Fruit fly (Drosophila melanogaster) whole organism, embryonic: ENCODE measurements around the gene CG10376.

Source experiments
- Bdp1 ChIP-seq: fragments of 200-800 bp; sonication (Bioruptor generic); optimal IDR thresholded peaks from 3 replicates; lab custom pipeline; 2016; ENCODE audit warnings: missing biosample characterization, missing genetic modification characterization
- BtbVII ChIP-seq: fragments of 200-800 bp; sonication (Bioruptor generic); optimal IDR thresholded peaks from 3 replicates; lab custom pipeline; 2017; ENCODE audit warnings: missing biosample characterization, mild to moderate bottlenecking, missing genetic modification characterization
- CG10959 ChIP-seq: fragments of 200-800 bp; sonication (Bioruptor generic); IDR thresholded peaks from 2 replicates; pipeline ENCODE4 v1.3.6; 2022; ENCODE audit warnings: missing biosample characterization, missing genetic modification characterization
- CG11093 ChIP-seq: fragments of 200-800 bp; sonication (Bioruptor generic); IDR thresholded peaks from 3 replicates; pipeline ENCODE4 v1.3.6; 2022; ENCODE audit warnings: missing biosample characterization, missing genetic modification characterization
- CG11247 ChIP-seq: fragments of 200-800 bp; sonication (Bioruptor generic); IDR thresholded peaks from 2 replicates; pipeline ENCODE4 v1.3.6; 2022; ENCODE audit warnings: missing biosample characterization, missing genetic modification characterization
- CG12155 ChIP-seq: fragments of 200-800 bp; sonication (Bioruptor generic); optimal IDR thresholded peaks from 3 replicates; lab custom pipeline; 2016; ENCODE audit warnings: missing biosample characterization, missing genetic modification characterization
- CG12744 ChIP-seq: fragments of 200-800 bp; sonication (Bioruptor generic); optimal IDR thresholded peaks from 2 replicates; lab custom pipeline; 2016; ENCODE audit warnings: missing biosample characterization, missing genetic modification characterization
- CG14050 ChIP-seq: fragments of 200-800 bp; sonication (Bioruptor generic); IDR thresholded peaks from 3 replicates; pipeline ENCODE4 v1.3.6; 2022; ENCODE audit warnings: missing biosample characterization, missing genetic modification characterization
- CG1529 ChIP-seq: fragments of 200-800 bp; sonication (Bioruptor generic); optimal IDR thresholded peaks from 3 replicates; lab custom pipeline; 2018; ENCODE audit warnings: missing biosample characterization, missing genetic modification characterization
- CG16815 ChIP-seq: fragments of 200-800 bp; sonication (Bioruptor generic); optimal IDR thresholded peaks from 3 replicates; lab custom pipeline; 2017; ENCODE audit warnings: missing biosample characterization, mild to moderate bottlenecking, missing genetic modification characterization
- CG18262 ChIP-seq: fragments of 200-800 bp; optimal IDR thresholded peaks from 3 replicates; lab custom pipeline; 2019; ENCODE audit warnings: missing biosample characterization, mild to moderate bottlenecking, missing genetic modification characterization, moderate library complexity
- CG2116 ChIP-seq: fragments of 200-800 bp; sonication (Bioruptor generic); optimal IDR thresholded peaks from 3 replicates; lab custom pipeline; 2018; ENCODE audit warnings: missing biosample characterization, mild to moderate bottlenecking, missing genetic modification characterization
- CG2199 ChIP-seq: fragments of 200-800 bp; sonication (Bioruptor generic); IDR thresholded peaks from 3 replicates; pipeline ENCODE4 v1.3.6; 2022; ENCODE audit warnings: missing biosample characterization, missing genetic modification characterization
- CG3726 ChIP-seq: fragments of 200-800 bp; sonication (Bioruptor generic); IDR thresholded peaks from 3 replicates; pipeline ENCODE4, ENCODE4 v1.3.6; 2022; ENCODE audit warnings: missing biosample characterization, missing genetic modification characterization
- CG4282 ChIP-seq: fragments of 200-800 bp; sonication (Bioruptor generic); optimal IDR thresholded peaks from 2 replicates; lab custom pipeline; 2016; ENCODE audit warnings: missing biosample characterization, missing genetic modification characterization
- CG4424 ChIP-seq: fragments of 200-800 bp; sonication (Bioruptor generic); optimal IDR thresholded peaks from 3 replicates; lab custom pipeline; 2016; ENCODE audit warnings: missing biosample characterization, missing genetic modification characterization
- CG7839 ChIP-seq: fragments of 200-800 bp; sonication (Bioruptor generic); optimal IDR thresholded peaks from 3 replicates; lab custom pipeline; 2018; ENCODE audit warnings: missing biosample characterization, mild to moderate bottlenecking, missing genetic modification characterization, moderate library complexity
- CG8089 ChIP-seq: fragments of 200-800 bp; sonication (Bioruptor generic); optimal IDR thresholded peaks from 3 replicates; lab custom pipeline; 2016; ENCODE audit warnings: missing biosample characterization, missing genetic modification characterization
- CG9727 ChIP-seq: fragments of 200-800 bp; sonication (Bioruptor generic); optimal IDR thresholded peaks from 3 replicates; lab custom pipeline; 2017; ENCODE audit warnings: missing biosample characterization, mild to moderate bottlenecking, missing genetic modification characterization
- CTCF ChIP-seq: fragments of 200-800 bp; sonication (Bioruptor generic); optimal IDR thresholded peaks from 2 replicates; lab custom pipeline; 2017; ENCODE audit warnings: missing biosample characterization, mild to moderate bottlenecking, missing genetic modification characterization, moderate library complexity
- CkIIα-i1 ChIP-seq: fragments of 200-800 bp; sonication (Bioruptor generic); IDR thresholded peaks from 2 replicates; pipeline ENCODE4 v1.3.6; 2022; ENCODE audit warnings: missing biosample characterization, missing genetic modification characterization
- Dref ChIP-seq: fragments of 200-800 bp; sonication (Bioruptor generic); IDR thresholded peaks from 2 replicates; pipeline ENCODE4 v1.3.6; 2022; ENCODE audit warnings: missing biosample characterization, missing genetic modification characterization
- Hey ChIP-seq: fragments of 200-800 bp; sonication (Bioruptor generic); optimal IDR thresholded peaks from 3 replicates; lab custom pipeline; 2018; ENCODE audit warnings: missing biosample characterization, mild to moderate bottlenecking, missing genetic modification characterization
- MBD-R2 ChIP-seq: fragments of 200-800 bp; sonication (Bioruptor generic); IDR thresholded peaks from 2 replicates; pipeline ENCODE4 v1.3.6; 2022; ENCODE audit warnings: missing biosample characterization, missing genetic modification characterization
- Ptx1 ChIP-seq: fragments of 200-800 bp; sonication (Bioruptor generic); IDR thresholded peaks from 2 replicates; pipeline ENCODE4 v1.3.6; 2022; ENCODE audit warnings: missing biosample characterization, missing genetic modification characterization
- Six4 ChIP-seq: fragments of 200-800 bp; sonication (Bioruptor generic); optimal IDR thresholded peaks from 2 replicates; lab custom pipeline; 2016; ENCODE audit warnings: missing biosample characterization, missing genetic modification characterization
- Vsx1 ChIP-seq: fragments of 200-800 bp; sonication (Bioruptor generic); optimal IDR thresholded peaks from 2 replicates; lab custom pipeline; 2017; ENCODE audit warnings: missing biosample characterization, mild to moderate bottlenecking, missing genetic modification characterization, missing genetic modification reagents
- Xbp1 ChIP-seq: fragments of 200-800 bp; sonication (Bioruptor generic); optimal IDR thresholded peaks from 3 replicates; lab custom pipeline; 2016; ENCODE audit warnings: missing biosample characterization, mild to moderate bottlenecking, missing genetic modification characterization
- bab2 ChIP-seq: fragments of 200-800 bp; sonication (Bioruptor generic); optimal IDR thresholded peaks from 2 replicates; lab custom pipeline; 2016; ENCODE audit warnings: missing biosample characterization, missing genetic modification characterization
- btn ChIP-seq: fragments of 200-800 bp; sonication (Bioruptor generic); optimal IDR thresholded peaks from 2 replicates; lab custom pipeline; 2016; ENCODE audit warnings: missing biosample characterization, missing genetic modification characterization
- cas ChIP-seq: fragments of 200-800 bp; sonication (Bioruptor generic); IDR thresholded peaks from 2 replicates; pipeline ENCODE4 v1.3.6; 2022; ENCODE audit warnings: missing biosample characterization, missing genetic modification characterization
- chif ChIP-seq, 2 experiments: fragments of 200-800 bp; sonication (Bioruptor generic); optimal IDR thresholded peaks; 3 replicates each; lab custom pipeline; 2016; ENCODE audit warnings: missing biosample characterization in 2 of 2, missing genetic modification characterization in 2 of 2
- chm ChIP-seq: fragments of 200-800 bp; sonication (Bioruptor generic); IDR thresholded peaks from 2 replicates; pipeline ENCODE4 v1.3.6; 2022; ENCODE audit warnings: missing biosample characterization, missing genetic modification characterization
- fd102C ChIP-seq: fragments of 200-800 bp; sonication (Bioruptor generic); optimal IDR thresholded peaks from 2 replicates; lab custom pipeline; 2018; ENCODE audit warnings: missing biosample characterization, mild to moderate bottlenecking, missing genetic modification characterization, moderate library complexity
- grau ChIP-seq: fragments of 200-800 bp; optimal IDR thresholded peaks from 3 replicates; lab custom pipeline; 2019; ENCODE audit warnings: missing biosample characterization, mild to moderate bottlenecking, missing genetic modification characterization, moderate library complexity
- grn ChIP-seq: fragments of 200-800 bp; sonication (Bioruptor generic); optimal IDR thresholded peaks from 3 replicates; lab custom pipeline; 2017; ENCODE audit warnings: missing biosample characterization, missing genetic modification characterization
- gro ChIP-seq: fragments of 200-800 bp; sonication (Bioruptor generic); optimal IDR thresholded peaks from 2 replicates; lab custom pipeline; 2016; ENCODE audit warnings: missing biosample characterization, missing genetic modification characterization
- gsb ChIP-seq: fragments of 200-800 bp; sonication (Bioruptor generic); IDR thresholded peaks from 2 replicates; pipeline ENCODE4 v1.3.6; 2022; ENCODE audit warnings: missing biosample characterization, missing genetic modification characterization
- jing ChIP-seq: fragments of 200-800 bp; sonication (Bioruptor generic); optimal IDR thresholded peaks from 2 replicates; lab custom pipeline; 2018; ENCODE audit warnings: missing biosample characterization, mild to moderate bottlenecking, missing genetic modification characterization
- knrl ChIP-seq: fragments of 200-800 bp; sonication (Bioruptor generic); IDR thresholded peaks from 3 replicates; pipeline ENCODE4 v1.3.6; 2022; ENCODE audit warnings: missing biosample characterization, missing genetic modification characterization; ENCODE audit not compliant: partially characterized antibody
- lola ChIP-seq, 3 experiments: fragments of >200 bp in 2 of 3; fragments of 200-800 bp in 1 of 3; sonication (Bioruptor generic) in 1 of 3; optimal IDR thresholded peaks; 2 replicates each; lab custom pipeline; 2017 to 2019; ENCODE audit warnings: missing biosample characterization in 3 of 3, missing genetic modification characterization in 3 of 3, mild to moderate bottlenecking in 1 of 3, moderate library complexity in 1 of 3
- luna ChIP-seq: fragments of 200-800 bp; sonication (Bioruptor generic); optimal IDR thresholded peaks from 2 replicates; lab custom pipeline; 2016; ENCODE audit warnings: missing biosample characterization, missing genetic modification characterization
- maf-S ChIP-seq: fragments of 200-800 bp; sonication (Bioruptor generic); optimal IDR thresholded peaks from 2 replicates; lab custom pipeline; 2016; ENCODE audit warnings: missing biosample characterization, missing genetic modification characterization
- pb ChIP-seq: fragments of 200-800 bp; sonication (Bioruptor generic); optimal IDR thresholded peaks from 3 replicates; lab custom pipeline; 2016; ENCODE audit warnings: missing biosample characterization, missing genetic modification characterization
- pros ChIP-seq: fragments of 200-800 bp; sonication (Bioruptor generic); optimal IDR thresholded peaks from 3 replicates; lab custom pipeline; 2019; ENCODE audit warnings: missing biosample characterization, mild to moderate bottlenecking, missing genetic modification characterization, moderate library complexity
- tin ChIP-seq: fragments of 200-800 bp; sonication (Bioruptor generic); optimal IDR thresholded peaks from 3 replicates; lab custom pipeline; 2016; ENCODE audit warnings: missing biosample characterization, missing genetic modification characterization
- tll ChIP-seq, 2 experiments: fragments of 200-800 bp in 1 of 2; fragments of >200 bp in 1 of 2; sonication (Bioruptor generic) in 1 of 2; optimal IDR thresholded peaks; 2 replicates each; lab custom pipeline; 2017 to 2019; ENCODE audit warnings: missing biosample characterization in 2 of 2, missing genetic modification characterization in 2 of 2, mild to moderate bottlenecking in 1 of 2, moderate library complexity in 1 of 2
- tna ChIP-seq: fragments of 200-800 bp; sonication (Bioruptor generic); IDR thresholded peaks from 2 replicates; pipeline ENCODE4 v1.3.6; 2022; ENCODE audit warnings: missing biosample characterization, missing genetic modification characterization; ENCODE audit not compliant: partially characterized antibody
- zen ChIP-seq: fragments of 200-800 bp; sonication (Bioruptor generic); optimal IDR thresholded peaks from 3 replicates; lab custom pipeline; 2018; ENCODE audit warnings: missing biosample characterization, mild to moderate bottlenecking, missing genetic modification characterization, moderate library complexity

Gene CG10376

DNA sequence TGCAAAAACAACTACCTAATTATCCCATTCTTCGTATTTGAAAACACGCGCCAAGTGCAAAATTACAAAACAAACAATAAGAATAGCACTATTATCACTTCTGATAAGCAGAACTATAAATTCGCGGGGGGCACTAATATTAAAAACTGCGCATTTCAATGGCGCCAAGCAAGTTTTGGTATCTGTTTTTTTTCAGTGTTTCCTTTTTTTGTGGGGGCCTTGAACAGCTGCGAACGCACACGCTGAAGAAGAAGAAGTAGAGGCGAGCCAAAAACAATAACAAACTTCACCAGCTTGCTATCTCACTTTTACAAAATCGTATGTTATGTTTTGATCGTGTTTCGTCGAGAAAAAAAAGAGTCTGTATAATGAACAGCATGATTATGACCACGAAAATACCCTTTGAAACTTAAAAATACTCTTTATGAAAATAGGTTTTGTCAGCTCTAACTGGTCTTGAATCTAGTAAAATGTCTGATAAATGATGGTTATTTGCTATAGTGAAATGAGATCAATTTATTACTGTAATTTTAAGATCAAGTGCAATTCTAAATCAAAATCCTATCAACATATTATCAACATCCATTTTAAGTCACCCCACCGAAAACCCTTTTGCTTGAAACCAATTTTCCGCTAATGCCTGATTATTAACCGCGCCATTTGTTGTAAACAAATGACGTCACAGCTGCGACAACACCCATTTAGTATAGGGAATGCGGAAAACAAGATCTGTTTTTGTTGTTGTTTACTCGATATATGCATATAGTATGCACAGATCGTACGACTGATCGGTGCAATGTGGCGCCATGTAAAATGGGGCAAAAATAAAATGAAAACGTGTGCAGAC lies 8.8 kb downstream of the CG10376 start (continued):
- peak; percentile 40 for TF ChIP-seq CG2116 (GFP tag; lab: Kevin White, UChicago)
- peak; percentile 71 for TF ChIP-seq CG11247 (GFP tag; lab: Robert Waterston, UW)
- TF ChIP-seq Bdp1 (GFP tag; lab: Kevin White, UChicago), result no peak
- TF ChIP-seq Dref (GFP tag; lab: Robert Waterston, UW), result no peak
- no peak for TF ChIP-seq CkIIα-i1 (GFP tag; lab: Robert Waterston, UW)
- peak; percentile 5 for TF ChIP-seq CG16815 (GFP tag; lab: Kevin White, UChicago)
- TF ChIP-seq gsb (GFP tag; lab: Robert Waterston, UW), result 0 out of 2 replicates have a peak, but pooled peaks have one; percentile 16
- no peak for TF ChIP-seq zen (tag; lab: Kevin White, UChicago)
- peak; percentile 35 for TF ChIP-seq CG8089
- TF ChIP-seq tin (GFP tag; lab: Kevin White, UChicago), result peak; percentile 47
- peak; percentile 31; the same call in 1 of the 2 replicates for TF ChIP-seq CG10959 (GFP tag; lab: Robert Waterston, UW)
- peak; percentile 74; the same call in 2 of the 3 replicates for TF ChIP-seq CG2199 (GFP tag; lab: Robert Waterston, UW)
- TF ChIP-seq Xbp1 (GFP tag; lab: Kevin White, UChicago), result peak; percentile 70
- peak; percentile 42 for TF ChIP-seq CG12744 (GFP tag; lab: Kevin White, UChicago)
- no peak for TF ChIP-seq Hey (tag; lab: Kevin White, UChicago)
- no peak for TF ChIP-seq tll (GFP tag; optimal IDR thresholded peaks at IDR 0.05; lab: Kevin White, UChicago)
- peak; percentile 32 for TF ChIP-seq CTCF (GFP tag; lab: Kevin White, UChicago)
- no peak for TF ChIP-seq Six4
- no peak for TF ChIP-seq CG3726 (GFP tag; lab: Robert Waterston, UW)
- TF ChIP-seq bab2, result peak; percentile 51
- peak; percentile 0 for TF ChIP-seq luna (GFP tag; lab: Kevin White, UChicago)
- no peak for TF ChIP-seq pros (GFP tag; lab: Kevin White, UChicago)
- TF ChIP-seq MBD-R2, result peak; percentile 60
- peak; percentile 46 for TF ChIP-seq grau (tag; lab: Kevin White, UChicago)
- TF ChIP-seq CG4424, result peak; percentile 63
- peak; percentile 27 for TF ChIP-seq BtbVII (GFP tag; lab: Kevin White, UChicago)
- TF ChIP-seq CG11093, result 0 out of 3 replicates have a peak, but pooled peaks have one; percentile 37
- peak; percentile 66 for TF ChIP-seq CG9727 (GFP tag; lab: Kevin White, UChicago)
- TF ChIP-seq maf-S (GFP tag; lab: Kevin White, UChicago), result peak; percentile 50
- no peak for TF ChIP-seq CG1529 (GFP tag; lab: Kevin White, UChicago)
- TF ChIP-seq fd102C (GFP tag; lab: Kevin White, UChicago), result no peak
- TF ChIP-seq chm (GFP tag; lab: Robert Waterston, UW), result no peak; the same call in 1 of the 2 replicates
- TF ChIP-seq CG4282 (GFP tag; lab: Kevin White, UChicago), result peak; percentile 18
- no peak for TF ChIP-seq tna (GFP tag; lab: Robert Waterston, UW)
- peak; percentile 12 for TF ChIP-seq btn
- TF ChIP-seq CG7839 (tag; lab: Kevin White, UChicago), result peak; percentile 48
- TF ChIP-seq lola (GFP tag; optimal IDR thresholded peaks at IDR 0.05; lab: Kevin White, UChicago), result peak in 1 of 3 experiments; percentile 23
- TF ChIP-seq CG12155 (GFP tag; lab: Kevin White, UChicago), result peak; percentile 57
- no peak for TF ChIP-seq Vsx1 (GFP tag; lab: Kevin White, UChicago)
- TF ChIP-seq gro (GFP tag; lab: Kevin White, UChicago), result peak; percentile 76
- peak; percentile 5 for TF ChIP-seq jing
- peak; percentile 62 for TF ChIP-seq CG18262
- TF ChIP-seq grn (GFP tag; lab: Kevin White, UChicago), result peak; percentile 23
- peak; percentile 19 for TF ChIP-seq pb (GFP tag; lab: Kevin White, UChicago)
- TF ChIP-seq cas, result no peak
- TF ChIP-seq Ptx1 (GFP tag; lab: Robert Waterston, UW), result peak; percentile 63
- TF ChIP-seq CG14050 (GFP tag; lab: Robert Waterston, UW), result no peak; the same call in 2 of the 3 replicates
- peak in 1 of 2 experiments; percentile 43 for TF ChIP-seq chif (GFP tag; optimal IDR thresholded peaks at IDR 0.05; lab: Kevin White, UChicago)
- peak; percentile 32; the same call in 1 of the 3 replicates for TF ChIP-seq knrl (GFP tag; lab: Robert Waterston, UW)
